Worm (Caenorhabditis elegans) whole organism, midembryonic: Measurements from ENCODE around the gene cld-1.

Experiments used
- T22C8.4 ChIP-seq: fragments of 200-800 bp; sonication (Bioruptor generic); IDR thresholded peaks from 2 replicates; pipeline ENCODE4 v1.3.6; 2022; ENCODE audit warnings: missing genetic modification characterization, missing compliant biosample characterization
- cog-1 ChIP-seq: sonication (generic microtip); optimal IDR thresholded peaks from 2 replicates; lab custom pipeline; 2016; ENCODE audit warnings: missing genetic modification characterization, missing compliant biosample characterization
- ztf-23 ChIP-seq: fragments of 200-800 bp; sonication (Bioruptor generic); IDR thresholded peaks from 2 replicates; pipeline ENCODE4 v1.3.6; 2022; ENCODE audit warnings: missing genetic modification reagents, missing genetic modification characterization, missing compliant biosample characterization
- ztf-29 ChIP-seq: fragments of 200-800 bp; sonication (Bioruptor generic); IDR thresholded peaks from 2 replicates; pipeline ENCODE4 v1.3.6; 2022; ENCODE audit warnings: missing genetic modification reagents, missing genetic modification characterization, missing compliant biosample characterization

DNA sequence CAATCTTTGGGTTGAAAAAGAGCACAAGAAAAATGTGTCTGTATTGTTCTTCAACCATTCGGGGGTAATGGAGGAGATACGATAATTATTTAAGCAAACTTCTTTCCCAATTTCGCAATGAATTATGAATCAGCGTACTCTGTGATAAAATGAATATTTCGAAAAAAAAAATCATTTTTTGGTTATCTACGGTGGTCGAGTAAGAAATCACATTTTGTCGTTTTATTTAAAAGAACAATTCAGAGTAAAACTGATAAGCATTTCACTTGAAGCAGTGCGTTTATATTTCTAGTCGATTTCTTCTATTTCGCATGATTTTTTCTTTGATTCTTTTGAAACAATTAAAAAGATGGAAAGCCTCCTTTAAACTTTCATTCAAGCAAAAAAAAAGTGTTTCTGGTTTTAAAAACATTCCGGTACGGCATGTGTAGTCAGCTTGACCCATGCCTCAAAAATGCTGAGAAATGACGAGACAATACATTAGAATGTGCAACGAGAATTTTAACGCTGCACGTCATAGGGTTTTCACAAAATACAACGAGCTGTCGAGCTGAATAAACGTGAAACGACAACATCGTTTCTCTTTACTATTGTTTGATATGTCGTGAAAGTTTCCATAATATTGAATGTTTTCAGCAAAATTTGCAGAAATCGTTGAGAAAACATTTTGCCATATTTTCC, 33.5 kb downstream of the cld-1 start, which contains the start of gene K08D8.2:
- TF ChIP-seq T22C8.4 (GFP tag; lab: Robert Waterston, UW) (no peak), cog-1 (tag; lab: Kevin White, UChicago) (no peak), ztf-29 (GFP tag; lab: Robert Waterston, UW) (no peak), ztf-23 (GFP tag; lab: Robert Waterston, UW) (no peak)
